Worm (Caenorhabditis elegans) whole organism, L4/young adult: ENCODE measurements around the gene F41H10.4.

Experiments
- dao-5 ChIP-seq: sonication (generic microtip); optimal IDR thresholded peaks from 2 replicates; lab custom pipeline; 2016; ENCODE audit warnings: missing genotype, missing genetic modification characterization, moderate library complexity, missing compliant biosample characterization
- him-1 ChIP-seq: sonication (generic microtip); optimal IDR thresholded peaks from 2 replicates; lab custom pipeline; 2016; ENCODE audit warnings: missing genotype, missing genetic modification reagents, missing genetic modification characterization, missing compliant biosample characterization

DNA sequence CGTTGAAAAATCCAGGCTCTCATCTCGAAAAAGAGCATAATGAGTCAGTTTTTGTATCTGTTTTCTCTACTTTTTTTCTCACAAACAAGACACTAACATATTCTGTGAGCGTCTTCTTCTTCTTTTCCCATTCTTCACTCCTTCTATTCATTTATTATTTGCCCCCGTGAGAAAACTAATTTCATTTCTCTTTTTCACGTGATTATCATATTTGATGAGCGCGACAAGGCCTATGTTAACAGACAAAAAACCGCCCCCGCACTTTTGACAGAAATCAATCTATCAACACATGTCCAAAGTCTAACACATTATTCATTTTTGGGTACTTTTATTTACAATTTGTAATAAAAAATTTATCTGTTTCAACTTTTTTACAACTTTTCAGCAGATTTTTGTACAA lies 26.7 kb upstream of the F41H10.4 start:
- TF ChIP-seq dao-5 (tag; lab: Kevin White, UChicago) (no peak), him-1 (no peak)
